Fruit fly (Drosophila melanogaster): ENCODE data around the gene CG5026.

The CG5026 gene

DNA sequence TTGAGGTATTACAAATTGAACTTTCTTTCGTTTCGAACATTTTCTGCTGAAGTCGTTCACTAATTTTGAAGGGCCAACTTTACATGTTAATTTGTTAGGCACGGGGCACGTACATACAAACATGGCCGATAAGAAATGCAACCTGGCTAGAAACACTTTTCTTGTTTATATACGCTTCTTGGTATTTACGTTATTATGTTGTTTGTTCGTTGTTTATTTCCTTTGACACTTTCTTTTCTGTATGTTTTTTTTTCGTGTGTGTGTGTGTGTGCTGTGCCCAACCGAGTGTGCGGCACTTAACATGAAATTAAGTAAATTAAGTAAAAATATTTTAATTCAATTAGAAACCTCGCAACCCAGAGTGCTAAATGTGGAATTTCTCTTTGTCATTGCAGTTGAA is 42.6 kb upstream of the CG5026 start (continued):
- TF ChIP-seq CG33213 (GFP tag; optimal IDR thresholded peaks at IDR 0.05), result no peak
- TF ChIP-seq CG17385 (GFP tag; optimal IDR thresholded peaks at IDR 0.05), result no peak
- no peak for TF ChIP-seq pros (GFP tag; optimal IDR thresholded peaks at IDR 0.05)
- TF ChIP-seq CG15073 (GFP tag; optimal IDR thresholded peaks at IDR 0.05), result no peak
- TF ChIP-seq CG42726 (GFP tag; IDR thresholded peaks at IDR 0.05; ENCODE audit: partially characterized antibody), result no peak
- TF ChIP-seq tap (tag; optimal IDR thresholded peaks at IDR 0.05), result no peak
- TF ChIP-seq Max (GFP tag; optimal IDR thresholded peaks at IDR 0.05), result no peak
- no peak for TF ChIP-seq pan (optimal IDR thresholded peaks at IDR 0.05)
- no peak for TF ChIP-seq pan (GFP tag; optimal IDR thresholded peaks at IDR 0.05 in 1 of 2, IDR thresholded peaks at IDR 0.05 in 1 of 2)
- no peak for TF ChIP-seq CG31388 (GFP tag; optimal IDR thresholded peaks at IDR 0.05)
- no peak for TF ChIP-seq CG16813 (GFP tag; IDR thresholded peaks at IDR 0.05; ENCODE audit: partially characterized antibody)
- TF ChIP-seq YL-1 (GFP tag; optimal IDR thresholded peaks at IDR 0.05), result no peak
- TF ChIP-seq CG18619 (GFP tag; optimal IDR thresholded peaks at IDR 0.05), result no peak
- TF ChIP-seq esg (GFP tag; conservative IDR thresholded peaks at IDR 0.05), result no peak
- no peak for TF ChIP-seq CG9215 (GFP tag; IDR thresholded peaks at IDR 0.05)
- no peak for TF ChIP-seq aop (GFP tag; IDR thresholded peaks at IDR 0.05)
- TF ChIP-seq CG10979 (tag; optimal IDR thresholded peaks at IDR 0.05), result peak; percentile 31
- TF ChIP-seq CG4328 (GFP tag; optimal IDR thresholded peaks at IDR 0.05), result peak; percentile 28
- no peak for TF ChIP-seq Pdp1 (GFP tag; optimal IDR thresholded peaks at IDR 0.05)
- TF ChIP-seq odd (GFP tag; optimal IDR thresholded peaks at IDR 0.05), result peak; percentile 63
- TF ChIP-seq gce (GFP tag; IDR thresholded peaks at IDR 0.05), result peak; percentile 59; the same call in 2 of the 3 replicates
- no peak for TF ChIP-seq Six4 (GFP tag; optimal IDR thresholded peaks at IDR 0.05)
- no peak for TF ChIP-seq sob (GFP tag; IDR thresholded peaks at IDR 0.05)
- TF ChIP-seq CG8290 (GFP tag; optimal IDR thresholded peaks at IDR 0.05), result peak; percentile 12
- peak in 1 of 2 experiments; percentile 1 for TF ChIP-seq CG8290 (tag; optimal IDR thresholded peaks at IDR 0.05)
- no peak for TF ChIP-seq stwl (tag; optimal IDR thresholded peaks at IDR 0.05)
- TF ChIP-seq Med (GFP tag), result peak; percentile 54
- TF ChIP-seq ci (GFP tag; IDR thresholded peaks at IDR 0.05), result peak; percentile 75
- TF ChIP-seq CG10267 (tag; optimal IDR thresholded peaks at IDR 0.05), result no peak
- TF ChIP-seq bbx (GFP tag; IDR thresholded peaks at IDR 0.05; ENCODE audit: partially characterized antibody), result no peak
- no peak for TF ChIP-seq ftz-f1 (GFP tag; optimal IDR thresholded peaks at IDR 0.05)
- TF ChIP-seq HmgD (GFP tag; optimal IDR thresholded peaks at IDR 0.05), result no peak
- 0 out of 3 replicates have a peak, but pooled peaks have one; percentile 14 for TF ChIP-seq z (GFP tag; IDR thresholded peaks at IDR 0.05)
- TF ChIP-seq fd102C (GFP tag; optimal IDR thresholded peaks at IDR 0.05), result no peak
- no peak for TF ChIP-seq mirr (GFP tag; optimal IDR thresholded peaks at IDR 0.05)
- TF ChIP-seq H2.0 (GFP tag; IDR thresholded peaks at IDR 0.05), result no peak
- no peak for TF ChIP-seq org-1 (GFP tag; optimal IDR thresholded peaks at IDR 0.05)
- no peak for TF ChIP-seq Atf3 (GFP tag; optimal IDR thresholded peaks at IDR 0.05)
- no peak for TF ChIP-seq CG13624 (GFP tag; optimal IDR thresholded peaks at IDR 0.05)
- no peak for TF ChIP-seq Lim3 (GFP tag; IDR thresholded peaks at IDR 0.05)
- TF ChIP-seq cad (GFP tag; optimal IDR thresholded peaks at IDR 0.05), result no peak
- no peak for TF ChIP-seq CG15514 (GFP tag; optimal IDR thresholded peaks at IDR 0.05)
- no peak for TF ChIP-seq B-H1 (GFP tag; IDR thresholded peaks at IDR 0.05)
- no peak for TF ChIP-seq CG9437 (GFP tag; optimal IDR thresholded peaks at IDR 0.05)
- no peak for TF ChIP-seq CG4282 (GFP tag; optimal IDR thresholded peaks at IDR 0.05)
- peak; percentile 33 for TF ChIP-seq CoRest (tag; optimal IDR thresholded peaks at IDR 0.05)
- TF ChIP-seq CG10366 (GFP tag; IDR thresholded peaks at IDR 0.05), result no peak
- no peak for TF ChIP-seq gt (GFP tag; IDR thresholded peaks at IDR 0.05)
- no peak for TF ChIP-seq Mad (GFP tag; optimal IDR thresholded peaks at IDR 0.05)
- peak; percentile 67 for TF ChIP-seq CG4707 (GFP tag; optimal IDR thresholded peaks at IDR 0.05)
- no peak for TF ChIP-seq CG4730 (GFP tag; IDR thresholded peaks at IDR 0.05)
- TF ChIP-seq Sry-δ (GFP tag; optimal IDR thresholded peaks at IDR 0.05), result no peak
- no peak for TF ChIP-seq H15 (GFP tag; IDR thresholded peaks at IDR 0.05)
